Worm (Caenorhabditis elegans): Measurements from ENCODE around the gene W06H8.6.

ce11 chrV:6270097-6270496 lies 43.3 kb upstream of the W06H8.6 start:
- TF ChIP-seq egl-44 (GFP tag; IDR thresholded peaks at IDR 0.05) (no peak), mcd-1 (GFP tag; IDR thresholded peaks at IDR 0.05) (no peak)

Measured in whole organism, young adult.